Fruit fly (Drosophila melanogaster) whole organism, prepupa: ENCODE measurements around the gene Zpr1.

Source experiments
- CG11762 ChIP-seq: fragments of 200-800 bp; sonication (Bioruptor generic); optimal IDR thresholded peaks from 3 replicates; lab custom pipeline; 2016; ENCODE audit warnings: missing biosample characterization, missing genetic modification characterization; ENCODE audit not compliant: insufficient read depth
- CG16779 ChIP-seq: fragments of 200-800 bp; sonication (Bioruptor generic); optimal IDR thresholded peaks from 3 replicates; lab custom pipeline; 2017; ENCODE audit warnings: missing biosample characterization, mild to moderate bottlenecking, missing genetic modification characterization
- CG3032 ChIP-seq: fragments of 200-800 bp; optimal IDR thresholded peaks from 2 replicates; lab custom pipeline; 2019; ENCODE audit warnings: missing biosample characterization, mild to moderate bottlenecking, missing genetic modification characterization, moderate library complexity
- CG6808 ChIP-seq: fragments of 200-800 bp; sonication (Bioruptor generic); optimal IDR thresholded peaks from 3 replicates; lab custom pipeline; 2017; ENCODE audit warnings: missing biosample characterization, missing genetic modification characterization, mild to moderate bottlenecking, moderate library complexity, missing genetic modification reagents
- Eip75B ChIP-seq: fragments of 200-800 bp; sonication (Bioruptor generic); optimal IDR thresholded peaks from 3 replicates; lab custom pipeline; 2016; ENCODE audit warnings: missing biosample characterization, missing genetic modification characterization
- Smox ChIP-seq: fragments of 200-800 bp; sonication (Bioruptor generic); optimal IDR thresholded peaks from 3 replicates; lab custom pipeline; 2016; ENCODE audit warnings: missing biosample characterization, missing genetic modification characterization
- acj6 ChIP-seq: fragments of 200-800 bp; sonication (Bioruptor generic); optimal IDR thresholded peaks from 3 replicates; lab custom pipeline; 2016; ENCODE audit warnings: missing biosample characterization, missing genetic modification characterization
- dsx ChIP-seq: fragments of 200-800 bp; optimal IDR thresholded peaks from 3 replicates; lab custom pipeline; 2019; ENCODE audit warnings: missing biosample characterization, mild to moderate bottlenecking, missing genetic modification characterization, moderate library complexity; ENCODE audit not compliant: poor library complexity, severe bottlenecking
- fkh ChIP-seq: fragments of 200-800 bp; sonication (Bioruptor generic); optimal IDR thresholded peaks from 3 replicates; lab custom pipeline; 2017; ENCODE audit warnings: missing biosample characterization, mild to moderate bottlenecking, missing genetic modification characterization, moderate library complexity
- lz ChIP-seq: fragments of 200-800 bp; sonication (Bioruptor generic); optimal IDR thresholded peaks from 3 replicates; lab custom pipeline; 2016; ENCODE audit warnings: missing biosample characterization, missing genetic modification characterization

- no peak for TF ChIP-seq lz (GFP tag; lab: Kevin White, UChicago)
- TF ChIP-seq Eip75B, result no peak
- TF ChIP-seq fkh (GFP tag; lab: Kevin White, UChicago), result no peak
- no peak for TF ChIP-seq CG16779 (tag; lab: Kevin White, UChicago)
- no peak for TF ChIP-seq CG11762
- TF ChIP-seq acj6, result no peak
- TF ChIP-seq CG3032 (tag; lab: Kevin White, UChicago), result no peak
- no peak for TF ChIP-seq dsx (GFP tag; lab: Kevin White, UChicago)
- TF ChIP-seq Smox (GFP tag; lab: Kevin White, UChicago), result no peak
- TF ChIP-seq CG6808 (GFP tag; lab: Kevin White, UChicago), result no peak
Observed at dm6 chrX:9136776-9137550, 24.9 kb downstream of the Zpr1 start.
